Worm (Caenorhabditis elegans): ENCODE measurements around the gene pmp-3.

DNA sequence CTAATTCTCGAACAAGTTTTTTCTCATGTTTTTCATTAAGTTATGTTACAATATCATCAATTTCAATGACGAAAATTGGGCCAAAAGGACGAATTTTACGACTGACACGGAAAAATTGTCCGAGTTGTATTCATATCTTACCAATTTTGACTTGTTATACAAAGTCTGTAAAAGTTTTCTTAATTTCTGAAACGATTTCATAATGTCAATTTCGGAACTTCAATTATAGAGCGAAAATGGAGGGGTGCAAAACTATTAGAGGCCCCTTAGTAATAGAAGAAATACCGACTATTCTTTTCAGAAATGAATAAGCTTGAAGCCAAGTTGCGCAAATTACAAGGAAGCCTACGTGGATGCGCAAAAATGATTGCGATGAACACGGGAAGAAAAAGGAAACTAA is 15.0 kb upstream of the pmp-3 start, which contains the start of gene F43D2.3:
- TF ChIP-seq W03F9.2 (tag; optimal IDR thresholded peaks at IDR 0.05) (no peak), him-1 (tag; optimal IDR thresholded peaks at IDR 0.05) (no peak)

Measured in whole organism, L4/young adult.